Fruit fly (Drosophila melanogaster): ENCODE results near the gene CG2217.

DNA sequence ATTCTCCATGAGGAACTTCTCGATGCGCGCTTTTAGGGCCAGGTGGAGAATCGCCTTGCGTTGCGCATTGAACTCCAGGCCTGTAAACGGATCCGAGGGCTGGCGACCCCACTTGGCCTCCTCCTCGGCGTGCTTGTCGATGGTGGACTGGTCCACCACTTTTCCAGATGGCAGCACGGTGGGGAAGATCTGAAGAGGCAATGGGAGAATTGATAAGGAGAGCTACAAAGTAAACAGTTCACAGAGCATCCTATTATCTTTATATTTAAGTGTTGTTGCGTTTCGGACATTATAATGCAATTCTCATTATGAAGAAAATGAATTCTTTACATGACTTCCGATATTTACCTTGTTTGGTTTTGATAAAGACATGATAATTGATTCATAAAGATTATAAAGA lies 3.9 kb upstream of the CG2217 start:
- TF ChIP-seq CG8478 (optimal IDR thresholded peaks at IDR 0.05) (no peak), CTCF (optimal IDR thresholded peaks at IDR 0.05) (no peak)

Measured in S2 (cell line).